Worm (Caenorhabditis elegans): ENCODE data around the gene Y43F8B.28.

The Y43F8B.28 gene

ce11 chrV:19522551-19523137 is 37.5 kb downstream of the Y43F8B.28 start:
- peak; percentile 92 for TF ChIP-seq mep-1 (tag; optimal IDR thresholded peaks at IDR 0.05)
- no peak for TF ChIP-seq unc-30 (tag; optimal IDR thresholded peaks at IDR 0.05)
- peak; percentile 72 for TF ChIP-seq blmp-1 (tag; optimal IDR thresholded peaks at IDR 0.05)
- TF ChIP-seq hlh-4 (tag; optimal IDR thresholded peaks at IDR 0.05) = no peak
- peak; percentile 100 for TF ChIP-seq nhr-85 (tag)
- peak; percentile 41 for TF ChIP-seq hpl-2 (GFP tag; optimal IDR thresholded peaks at IDR 0.05)
- TF ChIP-seq lin-35 (GFP tag; optimal IDR thresholded peaks at IDR 0.05) = peak; percentile 61 to 80
- TF ChIP-seq Y116A8C.19 (tag; optimal IDR thresholded peaks at IDR 0.05; ENCODE audit: borderline replicate concordance) = no peak
- TF ChIP-seq aly-2 (tag; optimal IDR thresholded peaks at IDR 0.05) = no peak
- no peak for TF ChIP-seq aha-1 (tag; optimal IDR thresholded peaks at IDR 0.05)
- peak; percentile 66 for TF ChIP-seq lin-39 (tag; optimal IDR thresholded peaks at IDR 0.05)
- no peak for TF ChIP-seq C04F5.9 (tag; optimal IDR thresholded peaks at IDR 0.05)
- TF ChIP-seq lin-15B (tag; optimal IDR thresholded peaks at IDR 0.05) = no peak
- peak; percentile 94 for TF ChIP-seq nhr-47 (tag; optimal IDR thresholded peaks at IDR 0.05)
- no peak for TF ChIP-seq F16B12.6 (tag; optimal IDR thresholded peaks at IDR 0.05)
- TF ChIP-seq fkh-10 (GFP tag; optimal IDR thresholded peaks at IDR 0.05) = peak; percentile 19
- peak; percentile 76 for TF ChIP-seq unc-62 (GFP tag; optimal IDR thresholded peaks at IDR 0.05)
- no peak for TF ChIP-seq sptf-1 (tag; optimal IDR thresholded peaks at IDR 0.05)
- TF ChIP-seq hlh-17 (GFP tag; optimal IDR thresholded peaks at IDR 0.05; ENCODE audit: borderline replicate concordance) = no peak
- peak; percentile 94 for TF ChIP-seq nhr-20 (tag; optimal IDR thresholded peaks at IDR 0.05)
- TF ChIP-seq nhr-28 (tag; optimal IDR thresholded peaks at IDR 0.05) = no peak
- TF ChIP-seq efl-1 (optimal IDR thresholded peaks at IDR 0.05) = peak; percentile 76 to 86
- TF ChIP-seq efl-1 (GFP tag; optimal IDR thresholded peaks at IDR 0.05 in 1 of 2) = peak; percentile 30 to 90
- no peak for TF ChIP-seq fkh-4 (tag; optimal IDR thresholded peaks at IDR 0.05; ENCODE audit: borderline replicate concordance)
- peak; percentile 61 for TF ChIP-seq lin-13 (GFP tag; optimal IDR thresholded peaks at IDR 0.05)
- peak; percentile 59 for TF ChIP-seq fos-1 (tag; optimal IDR thresholded peaks at IDR 0.05)
- peak in 5 of 6 experiments; percentile 25 to 93 (median 77) for TF ChIP-seq elt-3 (tag; optimal IDR thresholded peaks at IDR 0.05)
- TF ChIP-seq elt-2 (tag; optimal IDR thresholded peaks at IDR 0.05) = peak; percentile 82
- TF ChIP-seq ets-5 (GFP tag; IDR thresholded peaks at IDR 0.05) = no peak
- TF ChIP-seq vab-15 (tag; optimal IDR thresholded peaks at IDR 0.05) = peak; percentile 85
- TF ChIP-seq pag-3 (tag; optimal IDR thresholded peaks at IDR 0.05; ENCODE audit: borderline replicate concordance, insufficient read depth) = no peak
- no peak for TF ChIP-seq nhr-12 (tag; optimal IDR thresholded peaks at IDR 0.05)
- TF ChIP-seq ztf-11 (tag; optimal IDR thresholded peaks at IDR 0.05) = peak in 1 of 2 experiments; percentile 77
- no peak for TF ChIP-seq sup-37 (GFP tag; optimal IDR thresholded peaks at IDR 0.05)
- TF ChIP-seq unc-86 (tag; optimal IDR thresholded peaks at IDR 0.05) = peak; percentile 96
- peak; percentile 71 for TF ChIP-seq xbp-1 (tag; optimal IDR thresholded peaks at IDR 0.05)
- peak; percentile 77 for TF ChIP-seq irx-1 (tag; optimal IDR thresholded peaks at IDR 0.05)
- no peak for TF ChIP-seq efl-3 (GFP tag; optimal IDR thresholded peaks at IDR 0.05)
- peak; percentile 35 for TF ChIP-seq nhr-11 (tag; optimal IDR thresholded peaks at IDR 0.05)
- peak; percentile 4 for TF ChIP-seq unc-130 (tag; optimal IDR thresholded peaks at IDR 0.05)
- TF ChIP-seq zag-1 (tag; optimal IDR thresholded peaks at IDR 0.05) = peak; percentile 55
- TF ChIP-seq nhr-71 (tag; optimal IDR thresholded peaks at IDR 0.05) = peak; percentile 98
- TF ChIP-seq nhr-77 (tag; optimal IDR thresholded peaks at IDR 0.05) = peak; percentile 21
- peak; percentile 85 for TF ChIP-seq egl-13 (tag; optimal IDR thresholded peaks at IDR 0.05)
- peak; percentile 62 to 86 (median 82) for TF ChIP-seq ceh-82 (tag; optimal IDR thresholded peaks at IDR 0.05)
- TF ChIP-seq rnt-1 (tag; optimal IDR thresholded peaks at IDR 0.05) = peak; percentile 81
- TF ChIP-seq nhr-237 (tag; optimal IDR thresholded peaks at IDR 0.05) = peak; percentile 59
- TF ChIP-seq mab-9 (GFP tag; IDR thresholded peaks at IDR 0.05) = peak; percentile 87
- peak; percentile 47 to 56 (median 50) for TF ChIP-seq dpl-1 (GFP tag; optimal IDR thresholded peaks at IDR 0.05)
- peak; percentile 98 for TF ChIP-seq lin-14 (GFP tag; optimal IDR thresholded peaks at IDR 0.05)
- no peak for TF ChIP-seq ceh-90 (tag; optimal IDR thresholded peaks at IDR 0.05)
- TF ChIP-seq snpc-4 (tag; optimal IDR thresholded peaks at IDR 0.05) = peak; percentile 50
- no peak for TF ChIP-seq nhr-76 (tag; optimal IDR thresholded peaks at IDR 0.05)
